Worm (Caenorhabditis elegans) whole organism, L4 larva: ENCODE results near the gene srm-1.

Source experiments
- Y5F2A.4 ChIP-seq: fragments of 200-800 bp; sonication (Bioruptor generic); optimal IDR thresholded peaks from 2 replicates; lab custom pipeline; 2018; ENCODE audit warnings: mild to moderate bottlenecking, missing genetic modification characterization, missing compliant biosample characterization
- ama-1 ChIP-seq: fragments of 150-350 bp; optimal IDR thresholded peaks from 2 replicates; lab custom pipeline; 2014; ENCODE audit warnings: inconsistent platforms, mixed read lengths
- lsy-2 ChIP-seq, 2 experiments: fragments of 150-350 bp in 1 of 2; sonication (generic microtip) in 1 of 2; optimal IDR thresholded peaks; 2 replicates each; lab custom pipeline; 2014 to 2017; ENCODE audit warnings: missing biosample characterization in 2 of 2, missing genetic modification characterization in 2 of 2
- mep-1 ChIP-seq: fragments of 150-350 bp; sonication (generic microtip); optimal IDR thresholded peaks from 3 replicates; lab custom pipeline; 2014; ENCODE audit warnings: missing biosample characterization, missing genetic modification characterization
- snpc-4 ChIP-seq: fragments of 150-350 bp; optimal IDR thresholded peaks from 2 replicates; lab custom pipeline; 2014; ENCODE audit warnings: missing biosample characterization, missing genetic modification characterization

- TF ChIP-seq Y5F2A.4 (GFP tag; lab: Kevin White, UChicago) (no peak), lsy-2 (tag; optimal IDR thresholded peaks at IDR 0.05; lab: Kevin White, UChicago) (no peak), mep-1 (tag; lab: Kevin White, UChicago) (no peak), ama-1 (lab: Kevin White, UChicago) (no peak), snpc-4 (tag; lab: Kevin White, UChicago) (no peak)
These were observed 8.2 kb downstream of the srm-1 start, which contains the start of gene T28H11.8 for ce11 chrIV:5020533-5020932.
